Worm (Caenorhabditis elegans) whole organism, L1 larva: Measurements from ENCODE around the gene F09C12.2.

Experiments used
- C34B4.2 ChIP-seq: sonication (generic microtip); optimal IDR thresholded peaks from 2 replicates; lab custom pipeline; 2017; ENCODE audit warnings: mild to moderate bottlenecking, missing genetic modification characterization, missing compliant biosample characterization
- Y116A8C.19 ChIP-seq: sonication (generic microtip); optimal IDR thresholded peaks from 2 replicates; lab custom pipeline; 2016; ENCODE audit warnings: missing compliant biosample characterization, missing genetic modification characterization, borderline replicate concordance
- blmp-1 ChIP-seq: fragments of 150-350 bp; optimal IDR thresholded peaks from 2 replicates; lab custom pipeline; 2014; ENCODE audit warnings: missing biosample characterization, missing genetic modification characterization
- ceh-63 ChIP-seq: fragments of 200-800 bp; sonication (Bioruptor generic); optimal IDR thresholded peaks from 2 replicates; lab custom pipeline; 2018; ENCODE audit warnings: mild to moderate bottlenecking, missing genetic modification characterization, missing compliant biosample characterization
- dsc-1 ChIP-seq: sonication (generic microtip); optimal IDR thresholded peaks from 2 replicates; lab custom pipeline; 2016; ENCODE audit warnings: mild to moderate bottlenecking, missing genetic modification characterization, missing compliant biosample characterization
- efl-1 ChIP-seq, 4 experiments: fragments of 150-350 bp; optimal IDR thresholded peaks in 3 of 4; peaks in 1 of 4; 1 replicate in 1 of 4; 2 replicates in 3 of 4; lab custom pipeline; 2014; ENCODE audit warnings: missing biosample characterization in 2 of 4, missing genetic modification characterization in 2 of 4, missing genetic modification reagents in 2 of 4
- efl-3 ChIP-seq: fragments of 200-800 bp; sonication (Bioruptor generic); optimal IDR thresholded peaks from 2 replicates; lab custom pipeline; 2018; ENCODE audit warnings: mild to moderate bottlenecking, missing genetic modification characterization, missing compliant biosample characterization
- elt-2 ChIP-seq: sonication (generic microtip); optimal IDR thresholded peaks from 2 replicates; lab custom pipeline; 2016; ENCODE audit warnings: missing genetic modification characterization, mild to moderate bottlenecking, inconsistent platforms, missing compliant biosample characterization, missing genetic modification reagents
- elt-3 ChIP-seq, 6 experiments: fragments of 150-350 bp in 1 of 6; sonication (generic microtip); optimal IDR thresholded peaks; 2 replicates each; lab custom pipeline; 2017 to 2018; ENCODE audit warnings: missing biosample characterization in 6 of 6, missing genetic modification characterization in 6 of 6, inconsistent platforms in 1 of 6
- ets-5 ChIP-seq: fragments of 200-800 bp; sonication (Bioruptor generic); IDR thresholded peaks from 2 replicates; pipeline ENCODE4 v1.3.6; 2022; ENCODE audit warnings: missing genetic modification characterization, missing compliant biosample characterization
- fkh-4 ChIP-seq: sonication (generic microtip); optimal IDR thresholded peaks from 2 replicates; lab custom pipeline; 2016; ENCODE audit warnings: missing compliant biosample characterization, missing genetic modification characterization, borderline replicate concordance
- fkh-8 ChIP-seq: sonication (generic microtip); optimal IDR thresholded peaks from 2 replicates; lab custom pipeline; 2016; ENCODE audit warnings: mild to moderate bottlenecking, missing genetic modification characterization, missing compliant biosample characterization
- fos-1 ChIP-seq: fragments of 150-350 bp; optimal IDR thresholded peaks from 2 replicates; lab custom pipeline; 2014; ENCODE audit warnings: missing biosample characterization, missing genetic modification characterization
- grh-1 ChIP-seq: fragments of 200-800 bp; sonication (Bioruptor generic); IDR thresholded peaks from 2 replicates; pipeline ENCODE4 v1.3.6; 2022; ENCODE audit warnings: missing genetic modification reagents, missing genetic modification characterization, missing compliant biosample characterization
- hlh-4 ChIP-seq: sonication (generic microtip); optimal IDR thresholded peaks from 2 replicates; lab custom pipeline; 2016; ENCODE audit warnings: mild to moderate bottlenecking, missing genetic modification characterization, missing compliant biosample characterization
- irx-1 ChIP-seq: sonication (generic microtip); optimal IDR thresholded peaks from 2 replicates; lab custom pipeline; 2016; ENCODE audit warnings: missing genetic modification characterization, missing compliant biosample characterization
- lin-14 ChIP-seq: fragments of 200-800 bp; sonication (Bioruptor generic); optimal IDR thresholded peaks from 2 replicates; lab custom pipeline; 2018; ENCODE audit warnings: mild to moderate bottlenecking, missing genetic modification characterization, moderate library complexity, missing compliant biosample characterization
- lin-15B ChIP-seq: fragments of 150-350 bp; sonication (generic microtip); optimal IDR thresholded peaks from 3 replicates; lab custom pipeline; 2014; ENCODE audit warnings: missing biosample characterization, missing genetic modification characterization
- lin-35 ChIP-seq, 2 experiments: fragments of 150-350 bp; optimal IDR thresholded peaks; 2 replicates each; lab custom pipeline; 2014; ENCODE audit warnings: missing biosample characterization in 2 of 2, missing genetic modification characterization in 2 of 2, missing genetic modification reagents in 2 of 2
- lin-39 ChIP-seq: fragments of 150-350 bp; optimal IDR thresholded peaks from 2 replicates; lab custom pipeline; 2014; ENCODE audit warnings: missing biosample characterization, missing genetic modification reagents, missing genetic modification characterization
- mdl-1 ChIP-seq, 2 experiments: fragments of 150-350 bp; optimal IDR thresholded peaks; 2 replicates each; lab custom pipeline; 2014 to 2017; ENCODE audit warnings: missing biosample characterization in 2 of 2, missing genetic modification characterization in 2 of 2, inconsistent platforms in 1 of 2
- nhr-11 ChIP-seq: fragments of 150-350 bp; optimal IDR thresholded peaks from 2 replicates; lab custom pipeline; 2014; ENCODE audit warnings: missing biosample characterization, missing genetic modification characterization
- nhr-20 ChIP-seq: sonication (generic microtip); optimal IDR thresholded peaks from 2 replicates; lab custom pipeline; 2016; ENCODE audit warnings: mild to moderate bottlenecking, missing genetic modification characterization, missing compliant biosample characterization
- nhr-28 ChIP-seq: fragments of 150-350 bp; optimal IDR thresholded peaks from 2 replicates; lab custom pipeline; 2014; ENCODE audit warnings: missing biosample characterization, missing genetic modification characterization
- nhr-47 ChIP-seq: sonication (generic microtip); optimal IDR thresholded peaks from 2 replicates; lab custom pipeline; 2016; ENCODE audit warnings: mild to moderate bottlenecking, missing genetic modification characterization, moderate library complexity, missing compliant biosample characterization
- nhr-71 ChIP-seq: sonication (generic microtip); optimal IDR thresholded peaks from 2 replicates; lab custom pipeline; 2016; ENCODE audit warnings: mild to moderate bottlenecking, missing genetic modification characterization, moderate library complexity, missing compliant biosample characterization
- nhr-76 ChIP-seq: sonication (generic microtip); optimal IDR thresholded peaks from 2 replicates; lab custom pipeline; 2017; ENCODE audit warnings: missing biosample characterization, missing genetic modification characterization
- rnt-1 ChIP-seq: sonication (generic microtip); optimal IDR thresholded peaks from 2 replicates; lab custom pipeline; 2016; ENCODE audit warnings: mild to moderate bottlenecking, missing genetic modification characterization, moderate library complexity, missing compliant biosample characterization
- snu-23 ChIP-seq: sonication (generic microtip); optimal IDR thresholded peaks from 2 replicates; lab custom pipeline; 2016; ENCODE audit warnings: missing genetic modification characterization, missing compliant biosample characterization
- tlp-1 ChIP-seq: fragments of 150-350 bp; optimal IDR thresholded peaks from 2 replicates; lab custom pipeline; 2014; ENCODE audit warnings: missing biosample characterization, missing genetic modification characterization
- unc-130 ChIP-seq: fragments of 150-350 bp; optimal IDR thresholded peaks from 2 replicates; lab custom pipeline; 2017; ENCODE audit warnings: missing biosample characterization, missing genetic modification characterization, inconsistent platforms
- unc-30 ChIP-seq: sonication (generic microtip); optimal IDR thresholded peaks from 2 replicates; lab custom pipeline; 2017; ENCODE audit warnings: missing biosample characterization, missing genetic modification characterization
- unc-62 ChIP-seq: fragments of 150-350 bp; optimal IDR thresholded peaks from 2 replicates; lab custom pipeline; 2014; ENCODE audit warnings: missing biosample characterization, missing genetic modification reagents, missing genetic modification characterization
- unc-86 ChIP-seq: sonication (generic microtip); optimal IDR thresholded peaks from 2 replicates; lab custom pipeline; 2016; ENCODE audit warnings: missing genetic modification characterization, missing compliant biosample characterization
- xbp-1 ChIP-seq: sonication (generic microtip); optimal IDR thresholded peaks from 2 replicates; lab custom pipeline; 2016; ENCODE audit warnings: missing genetic modification characterization, missing compliant biosample characterization
- ztf-11 ChIP-seq, 2 experiments: sonication (generic microtip); optimal IDR thresholded peaks; 2 replicates each; lab custom pipeline; 2016 to 2017; ENCODE audit warnings: missing genetic modification characterization in 2 of 2, missing biosample characterization in 1 of 2, missing compliant biosample characterization in 1 of 2

F09C12.2 gene

DNA sequence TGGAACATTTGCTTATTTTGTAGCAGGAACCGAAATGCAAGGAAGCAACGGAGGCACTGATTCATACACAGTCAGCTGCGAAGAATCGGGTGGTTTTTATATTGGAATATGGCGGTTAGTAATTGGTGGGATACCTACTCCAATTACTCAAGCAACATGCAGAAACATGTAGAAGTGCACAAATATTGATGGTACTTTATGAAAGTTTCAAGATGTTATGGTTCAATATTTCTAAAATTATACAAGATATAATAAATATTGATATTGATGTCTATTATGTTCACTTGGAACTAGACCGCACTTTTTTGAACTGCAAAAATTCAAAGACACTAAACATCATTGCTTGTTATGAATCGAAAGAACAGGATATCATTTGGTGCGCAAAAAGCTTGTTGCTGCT is 15.9 kb upstream of the F09C12.2 start, which contains the start of gene C04G6.13:
Gene C04G6.13 (plus strand): TSS at position 301 of the 400 bp plus-strand sequence.
- TF ChIP-seq fkh-4 (tag; lab: Kevin White, UChicago): no peak
- no peak for TF ChIP-seq lin-14 (GFP tag; lab: Kevin White, UChicago)
- no peak for TF ChIP-seq ztf-11 (tag; optimal IDR thresholded peaks at IDR 0.05; lab: Kevin White, UChicago)
- no peak for TF ChIP-seq unc-62 (GFP tag; lab: Kevin White, UChicago)
- TF ChIP-seq lin-15B (tag; lab: Kevin White, UChicago): no peak
- no peak for TF ChIP-seq xbp-1
- no peak for TF ChIP-seq efl-3 (GFP tag; lab: Kevin White, UChicago)
- no peak for TF ChIP-seq irx-1 (tag; lab: Kevin White, UChicago)
- TF ChIP-seq unc-130: no peak
- TF ChIP-seq nhr-71 (tag; lab: Kevin White, UChicago): no peak
- no peak for TF ChIP-seq fos-1 (tag; lab: Kevin White, UChicago)
- TF ChIP-seq nhr-47: no peak
- TF ChIP-seq unc-30 (tag; lab: Kevin White, UChicago): no peak
- TF ChIP-seq hlh-4 (tag; lab: Kevin White, UChicago): no peak
- TF ChIP-seq nhr-11 (tag; lab: Kevin White, UChicago): no peak
- no peak for TF ChIP-seq nhr-76 (tag; lab: Kevin White, UChicago)
- TF ChIP-seq dsc-1 (tag; lab: Kevin White, UChicago): no peak
- TF ChIP-seq unc-86 (tag; lab: Kevin White, UChicago): no peak
- no peak for TF ChIP-seq Y116A8C.19
- no peak for TF ChIP-seq elt-3 (tag; optimal IDR thresholded peaks at IDR 0.05; lab: Kevin White, UChicago)

DNA sequence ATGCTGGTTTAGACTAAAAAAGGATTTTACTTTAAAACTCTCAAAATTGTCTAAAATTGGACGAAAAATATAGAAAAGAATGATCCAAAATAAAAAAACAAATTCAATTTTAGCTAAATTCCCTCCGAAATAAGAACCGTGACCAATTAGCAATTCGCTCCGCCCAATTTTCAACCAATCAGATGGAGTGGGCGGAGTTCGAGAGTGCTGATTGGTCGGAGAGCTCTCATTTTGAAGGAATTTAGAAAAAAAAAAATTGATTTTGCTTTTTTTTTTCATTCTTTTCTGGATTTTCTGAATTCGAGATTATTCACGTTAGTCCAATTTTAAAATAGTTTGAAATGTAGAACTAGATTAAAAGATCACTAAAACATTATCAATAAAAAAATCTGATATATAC is 10.8 kb upstream of the F09C12.2 start:
- TF ChIP-seq lin-35 (GFP tag; optimal IDR thresholded peaks at IDR 0.05; lab: Kevin White, UChicago): no peak
- TF ChIP-seq nhr-71 (tag; lab: Kevin White, UChicago): no peak
- TF ChIP-seq snu-23 (GFP tag; lab: Kevin White, UChicago): no peak
- no peak for TF ChIP-seq efl-1 (optimal IDR thresholded peaks at IDR 0.05; lab: Kevin White, UChicago)
- TF ChIP-seq efl-1 (GFP tag; optimal IDR thresholded peaks at IDR 0.05 in 1 of 2; lab: Kevin White, UChicago): no peak
- TF ChIP-seq blmp-1 (tag; lab: Kevin White, UChicago): no peak
- no peak for TF ChIP-seq nhr-20
- TF ChIP-seq tlp-1 (tag; lab: Kevin White, UChicago): no peak
- TF ChIP-seq lin-39 (tag; lab: Kevin White, UChicago): no peak
- TF ChIP-seq grh-1 (GFP tag; lab: Robert Waterston, UW): no peak
- no peak for TF ChIP-seq efl-3 (GFP tag; lab: Kevin White, UChicago)
- TF ChIP-seq hlh-4 (tag; lab: Kevin White, UChicago): no peak
- no peak for TF ChIP-seq ceh-63 (GFP tag; lab: Kevin White, UChicago)
- TF ChIP-seq elt-2 (tag; lab: Kevin White, UChicago): no peak
- no peak for TF ChIP-seq ets-5
- no peak for TF ChIP-seq fkh-8 (tag; lab: Kevin White, UChicago)
- TF ChIP-seq rnt-1 (tag; lab: Kevin White, UChicago): no peak

DNA sequence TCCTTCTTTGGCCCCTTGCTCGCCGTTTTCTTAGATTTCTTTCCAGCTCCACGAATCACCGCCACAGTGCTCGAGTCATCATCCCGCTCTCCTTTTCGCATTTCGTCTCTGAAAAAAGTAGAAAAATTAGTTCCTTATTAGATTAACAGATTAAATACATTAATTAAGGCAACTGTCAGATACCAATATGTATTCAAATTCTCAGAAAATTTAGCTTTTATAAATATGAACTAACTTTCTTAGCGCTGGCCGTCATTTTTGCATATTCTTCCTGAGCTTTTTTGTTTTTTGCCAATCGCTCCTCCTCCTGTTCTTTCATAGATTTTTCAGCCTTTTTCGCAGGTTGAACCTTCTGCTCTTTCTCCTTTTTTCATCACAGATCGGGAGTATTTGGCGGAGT is 10.2 kb upstream of the F09C12.2 start, which contains the start of gene C04G6.6:
Gene C04G6.6 (minus strand): TSS at position 101 of the 400 bp plus-strand sequence.
- TF ChIP-seq nhr-28 (no peak), C34B4.2 (tag; lab: Kevin White, UChicago) (no peak), mdl-1 (tag; optimal IDR thresholded peaks at IDR 0.05; lab: Kevin White, UChicago) (no peak)

DNA sequence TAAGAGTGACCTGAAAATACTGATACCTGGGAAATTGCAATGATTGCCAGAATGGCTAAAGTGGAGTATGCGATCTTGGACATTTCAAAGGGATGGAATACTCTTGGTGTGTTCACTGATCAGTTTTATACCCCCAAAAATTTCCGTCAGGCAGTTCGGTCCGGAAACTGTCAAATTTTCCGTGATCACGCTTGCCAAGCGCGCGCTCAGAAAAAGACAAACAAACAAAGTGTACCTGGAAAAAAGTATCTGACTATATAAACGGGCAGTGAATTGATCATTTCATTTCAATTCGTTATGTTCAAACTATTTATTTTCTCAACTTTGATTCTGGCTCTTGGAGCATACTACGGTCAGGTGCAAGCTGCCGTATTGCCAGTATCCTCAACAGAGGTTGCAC is 8.1 kb upstream of the F09C12.2 start, which contains the start of the genes idpb-3 and idpb-1:
Gene idpb-3 (minus strand): TSS at position 101 of the 400 bp plus-strand sequence.
Gene idpb-1 (plus strand): TSS at position 284 of the 400 bp plus-strand sequence.
- TF ChIP-seq hlh-4 (tag; lab: Kevin White, UChicago) (no peak), efl-1 (optimal IDR thresholded peaks at IDR 0.05; lab: Kevin White, UChicago) (no peak), efl-1 (GFP tag; optimal IDR thresholded peaks at IDR 0.05 in 1 of 2; lab: Kevin White, UChicago) (peak in 1 of 2 experiments; percentile 53)
